Worm (Caenorhabditis elegans) whole organism, early embryonic: ENCODE measurements around the gene laat-1.

Experiments
- ama-1 ChIP-seq: fragments of 150-350 bp; optimal IDR thresholded peaks from 2 replicates; lab custom pipeline; 2014
- ceh-13 ChIP-seq: fragments of 200-800 bp; sonication (Bioruptor generic); optimal IDR thresholded peaks from 2 replicates; lab custom pipeline; 2018; ENCODE audit warnings: mild to moderate bottlenecking, missing genetic modification characterization, missing compliant biosample characterization
- pes-1 ChIP-seq: fragments of 200-800 bp; sonication (Bioruptor generic); IDR thresholded peaks from 2 replicates; pipeline ENCODE4 v1.3.6; 2022; ENCODE audit warnings: missing genetic modification reagents, missing genetic modification characterization, missing compliant biosample characterization
- tra-4 ChIP-seq: sonication (generic microtip); optimal IDR thresholded peaks from 2 replicates; lab custom pipeline; 2017; ENCODE audit warnings: missing genetic modification characterization, missing compliant biosample characterization

DNA sequence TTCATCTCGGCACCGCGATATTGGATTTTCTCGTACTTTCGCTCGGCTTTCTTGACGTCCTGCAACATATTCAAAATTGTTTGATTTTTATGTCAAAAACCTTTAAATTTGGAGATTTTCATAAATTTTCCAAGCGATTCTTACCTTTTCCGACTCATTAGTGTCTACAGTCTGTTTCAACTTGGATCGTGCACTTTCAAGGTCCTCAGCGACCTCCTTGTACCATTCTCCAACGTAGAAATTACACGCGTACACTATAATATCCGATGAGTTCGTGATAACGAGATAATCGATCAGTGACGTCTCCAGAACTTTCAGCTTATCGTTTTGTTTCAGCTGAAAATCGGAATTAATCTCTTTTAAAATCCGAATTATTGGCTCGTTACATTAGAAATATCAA is 10.1 kb upstream of the laat-1 start:
- TF ChIP-seq ceh-13 (GFP tag; lab: Kevin White, UChicago), result no peak
- TF ChIP-seq tra-4 (tag; lab: Kevin White, UChicago), result no peak
- TF ChIP-seq pes-1 (GFP tag; lab: Robert Waterston, UW), result no peak
- no peak for TF ChIP-seq ama-1 (lab: Kevin White, UChicago)
